Fruit fly (Drosophila melanogaster) whole organism, wandering third instar larva: ENCODE results near the gene CG44038.

Source experiments
- CG32264 ChIP-seq: fragments of 200-800 bp; sonication (Bioruptor generic); optimal IDR thresholded peaks from 2 replicates; lab custom pipeline; 2016; ENCODE audit warnings: missing biosample characterization, missing genetic modification characterization
- CG9705 ChIP-seq: fragments of 200-800 bp; sonication (Bioruptor generic); optimal IDR thresholded peaks from 2 replicates; lab custom pipeline; 2018; ENCODE audit warnings: missing biosample characterization, mild to moderate bottlenecking, missing genetic modification characterization
- CrebA ChIP-seq: fragments of 200-800 bp; sonication (Bioruptor generic); optimal IDR thresholded peaks from 2 replicates; lab custom pipeline; 2016; ENCODE audit warnings: missing biosample characterization, mild to moderate bottlenecking, missing genetic modification characterization, borderline replicate concordance
- Dfd ChIP-seq: fragments of >200 bp; optimal IDR thresholded peaks from 2 replicates; lab custom pipeline; 2017; ENCODE audit warnings: missing biosample characterization, missing genetic modification characterization
- GATAd ChIP-seq: sonication (Bioruptor generic); optimal IDR thresholded peaks from 2 replicates; lab custom pipeline; 2016; ENCODE audit warnings: missing biosample characterization, missing genetic modification characterization
- HLH106 ChIP-seq: fragments of 200-800 bp; optimal IDR thresholded peaks from 3 replicates; lab custom pipeline; 2019; ENCODE audit warnings: missing biosample characterization, mild to moderate bottlenecking, missing genetic modification characterization, moderate library complexity
- Hnf4 ChIP-seq: fragments of 200-800 bp; sonication (Bioruptor generic); optimal IDR thresholded peaks from 2 replicates; lab custom pipeline; 2016; ENCODE audit warnings: missing biosample characterization, mild to moderate bottlenecking, missing genetic modification characterization
- Hr83 ChIP-seq: fragments of 200-300 bp; sonication (Bioruptor generic); optimal IDR thresholded peaks from 2 replicates; lab custom pipeline; 2016; ENCODE audit warnings: missing biosample characterization, mild to moderate bottlenecking, missing genetic modification characterization, moderate library complexity; ENCODE audit not compliant: poor library complexity, severe bottlenecking
- Jra ChIP-seq: sonication (Bioruptor generic); optimal IDR thresholded peaks from 2 replicates; lab custom pipeline; 2016; ENCODE audit warnings: missing biosample characterization, missing genetic modification characterization
- Mio ChIP-seq: sonication (Bioruptor generic); optimal IDR thresholded peaks from 2 replicates; lab custom pipeline; 2016; ENCODE audit warnings: missing biosample characterization, missing genetic modification characterization
- Myc ChIP-seq: fragments of >200 bp; optimal IDR thresholded peaks from 2 replicates; lab custom pipeline; 2017
- N ChIP-seq: fragments of >200 bp; optimal IDR thresholded peaks from 2 replicates; lab custom pipeline; 2018; ENCODE audit warnings: missing biosample characterization, missing external identifiers, missing genetic modification characterization
- OdsH ChIP-seq: fragments of 200-800 bp; sonication (Bioruptor generic); optimal IDR thresholded peaks from 2 replicates; lab custom pipeline; 2016; ENCODE audit warnings: missing biosample characterization, mild to moderate bottlenecking, missing genetic modification characterization
- Rel ChIP-seq, 2 experiments: fragments of 200-800 bp; sonication (Bioruptor generic) in 1 of 2; optimal IDR thresholded peaks; 2 replicates in 1 of 2; 3 replicates in 1 of 2; lab custom pipeline; 2016 to 2019; ENCODE audit warnings: mild to moderate bottlenecking in 2 of 2, missing biosample characterization in 2 of 2, missing genetic modification characterization in 2 of 2, moderate library complexity in 1 of 2
- Sp1 ChIP-seq: fragments of 200-800 bp; sonication (Bioruptor generic); optimal IDR thresholded peaks from 3 replicates; lab custom pipeline; 2019; ENCODE audit warnings: missing biosample characterization, mild to moderate bottlenecking, missing genetic modification characterization, moderate library complexity
- Vsx2 ChIP-seq: fragments of 200-300, 225-300 bp; sonication (Bioruptor generic); optimal IDR thresholded peaks from 2 replicates; lab custom pipeline; 2018; ENCODE audit warnings: missing biosample characterization, missing genetic modification characterization; ENCODE audit not compliant: partially characterized antibody
- br ChIP-seq: fragments of 200-800 bp; sonication (Bioruptor generic); optimal IDR thresholded peaks from 2 replicates; lab custom pipeline; 2016; ENCODE audit warnings: missing biosample characterization, missing genetic modification characterization
- brk ChIP-seq: fragments of 200-800 bp; sonication (Bioruptor generic); optimal IDR thresholded peaks from 2 replicates; lab custom pipeline; 2016; ENCODE audit warnings: missing biosample characterization, mild to moderate bottlenecking, missing genetic modification characterization
- dl ChIP-seq, 2 experiments: fragments of 175-275, 200-275 bp in 1 of 2; fragments of 200-275 bp in 1 of 2; sonication (Bioruptor generic); optimal IDR thresholded peaks; lab custom pipeline; 2018; ENCODE audit warnings: mild to moderate bottlenecking in 2 of 2, missing biosample characterization in 2 of 2, missing genetic modification characterization in 2 of 2, moderate library complexity in 2 of 2; ENCODE audit not compliant: partially characterized antibody in 2 of 2, insufficient read depth in 1 of 2
- dmrt93B ChIP-seq: fragments of 200-800 bp; sonication (Bioruptor generic); optimal IDR thresholded peaks from 2 replicates; lab custom pipeline; 2018; ENCODE audit warnings: missing biosample characterization, mild to moderate bottlenecking, missing genetic modification characterization
- foxo ChIP-seq, 2 experiments: fragments of 200-800 bp; sonication (Bioruptor generic); optimal IDR thresholded peaks; 2 replicates in 1 of 2; 3 replicates in 1 of 2; lab custom pipeline; 2016 to 2017; ENCODE audit warnings: missing biosample characterization in 2 of 2, missing genetic modification characterization in 2 of 2
- fru ChIP-seq: fragments of 200-800 bp; sonication (Bioruptor generic); optimal IDR thresholded peaks from 3 replicates; lab custom pipeline; 2016; ENCODE audit warnings: missing biosample characterization, mild to moderate bottlenecking, missing genetic modification characterization
- h ChIP-seq: fragments of 200-800 bp; sonication (Bioruptor generic); optimal IDR thresholded peaks from 3 replicates; lab custom pipeline; 2016; ENCODE audit warnings: missing biosample characterization, mild to moderate bottlenecking, missing genetic modification characterization
- jim ChIP-seq: fragments of 175-275, 200-325 bp; sonication (Bioruptor generic); optimal IDR thresholded peaks from 2 replicates; lab custom pipeline; 2016; ENCODE audit warnings: missing biosample characterization, mild to moderate bottlenecking, missing genetic modification characterization
- pan ChIP-seq: fragments of >200 bp; optimal IDR thresholded peaks from 2 replicates; lab custom pipeline; 2017
- psq ChIP-seq: fragments of 200-800 bp; sonication (Bioruptor generic); optimal IDR thresholded peaks from 3 replicates; lab custom pipeline; 2017; ENCODE audit warnings: missing biosample characterization, mild to moderate bottlenecking, missing genetic modification characterization, moderate library complexity
- rgr ChIP-seq: fragments of 200-800 bp; sonication (Bioruptor generic); optimal IDR thresholded peaks from 3 replicates; lab custom pipeline; 2016; ENCODE audit warnings: missing biosample characterization, mild to moderate bottlenecking, missing genetic modification characterization
- sage ChIP-seq: fragments of 200-800 bp; sonication (Bioruptor generic); optimal IDR thresholded peaks from 2 replicates; lab custom pipeline; 2016; ENCODE audit warnings: missing biosample characterization, mild to moderate bottlenecking, missing genetic modification characterization
- sv ChIP-seq: fragments of 200-800 bp; sonication (Bioruptor generic); optimal IDR thresholded peaks from 3 replicates; lab custom pipeline; 2016; ENCODE audit warnings: missing biosample characterization, missing genetic modification characterization
- tai ChIP-seq: sonication (Bioruptor generic); optimal IDR thresholded peaks from 2 replicates; lab custom pipeline; 2016; ENCODE audit warnings: missing biosample characterization, missing genetic modification characterization
- usp ChIP-seq: fragments of >200 bp; optimal IDR thresholded peaks from 2 replicates; lab custom pipeline; 2017; ENCODE audit warnings: missing biosample characterization, missing genetic modification characterization
- woc ChIP-seq: sonication (Bioruptor generic); optimal IDR thresholded peaks from 2 replicates; lab custom pipeline; 2016; ENCODE audit warnings: missing biosample characterization, mild to moderate bottlenecking, missing genetic modification characterization

The CG44038 gene

DNA sequence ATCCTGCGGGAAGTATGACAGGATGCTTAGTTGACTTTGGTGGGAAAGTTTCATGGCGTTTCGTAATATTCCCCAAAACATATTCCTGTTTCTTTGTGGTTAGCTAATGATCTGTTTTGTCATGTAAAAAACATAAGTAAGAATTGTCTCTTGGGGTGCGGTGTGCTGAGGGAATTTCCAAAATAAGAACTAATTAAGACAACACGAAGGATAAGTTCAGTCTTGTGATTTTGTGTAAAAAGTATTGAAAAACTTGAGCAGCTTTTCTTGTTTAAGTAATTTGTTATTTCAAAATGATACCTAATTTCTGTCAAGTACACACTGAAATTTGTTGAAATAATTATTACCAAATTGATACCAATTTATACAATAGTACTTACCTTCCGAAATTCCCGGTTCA lies 6.9 kb upstream of the CG44038 start, which contains the start of gene CG3942:
TSS of gene CG3942 (plus strand) at position 301 of the 400 bp plus-strand sequence.
- no peak for TF ChIP-seq Rel (GFP tag; optimal IDR thresholded peaks at IDR 0.05; lab: Kevin White, UChicago)
- no peak for TF ChIP-seq Rel (tag; optimal IDR thresholded peaks at IDR 0.05; lab: Kevin White, UChicago)
- no peak for TF ChIP-seq N (GFP tag; lab: Kevin White, UChicago)
- TF ChIP-seq fru (GFP tag; lab: Kevin White, UChicago), result no peak
- no peak for TF ChIP-seq Dfd (GFP tag; lab: Kevin White, UChicago)
- no peak for TF ChIP-seq sv (GFP tag; lab: Kevin White, UChicago)
- TF ChIP-seq Mio (GFP tag; lab: Kevin White, UChicago), result no peak
- no peak for TF ChIP-seq Hnf4
- no peak for TF ChIP-seq rgr (GFP tag; lab: Kevin White, UChicago)
- no peak for TF ChIP-seq Jra (GFP tag; lab: Kevin White, UChicago)
- no peak for TF ChIP-seq Hr83 (GFP tag; lab: Kevin White, UChicago)
- TF ChIP-seq, all 38 proteins: peak for 0

DNA sequence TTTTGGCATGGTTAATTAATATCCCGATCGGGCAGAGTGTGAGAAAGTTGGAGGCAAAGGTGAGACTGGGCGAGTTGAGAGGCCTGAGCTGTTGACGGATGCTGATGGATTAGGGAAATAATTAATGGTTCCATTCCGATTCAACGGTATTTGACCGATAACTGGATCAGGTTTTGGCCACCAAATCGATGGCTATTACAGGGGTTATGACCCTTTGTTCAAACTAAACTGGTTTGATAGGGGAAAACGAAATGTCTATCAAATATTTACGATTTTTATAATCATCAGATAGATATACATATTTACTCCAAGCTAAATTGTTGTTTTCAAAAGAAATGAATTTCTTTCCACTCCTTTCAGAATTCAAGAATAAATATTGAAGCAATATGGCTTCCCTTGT lies 2.3 kb upstream of the CG44038 start, which contains the start of the genes CG44037 and svp:
TSS of gene CG44037 (plus strand) at position 301 of the 400 bp plus-strand sequence.
TSS of gene svp (plus strand) at position 301 of the 400 bp plus-strand sequence.
- TF ChIP-seq dl (GFP tag; optimal IDR thresholded peaks at IDR 0.05; lab: Kevin White, UChicago; ENCODE audit: insufficient read depth in 1 of 2, partially characterized antibody in 2 of 2), result no peak
- TF ChIP-seq h (GFP tag; lab: Kevin White, UChicago), result no peak
- TF ChIP-seq sage (GFP tag; lab: Kevin White, UChicago), result no peak
- no peak for TF ChIP-seq Hnf4
- TF ChIP-seq usp (GFP tag; lab: Kevin White, UChicago), result no peak
- no peak for TF ChIP-seq Sp1 (GFP tag; lab: Kevin White, UChicago)
- no peak for TF ChIP-seq tai (GFP tag; lab: Kevin White, UChicago)
- TF ChIP-seq brk, result no peak
- no peak for TF ChIP-seq psq (GFP tag; lab: Kevin White, UChicago)
- no peak for TF ChIP-seq br (GFP tag; lab: Kevin White, UChicago)
- no peak for TF ChIP-seq Vsx2
- TF ChIP-seq N (GFP tag; lab: Kevin White, UChicago), result no peak
- TF ChIP-seq foxo (GFP tag; optimal IDR thresholded peaks at IDR 0.05; lab: Kevin White, UChicago), result no peak
- no peak for TF ChIP-seq jim (GFP tag; lab: Kevin White, UChicago)
- TF ChIP-seq dmrt93B (GFP tag; lab: Kevin White, UChicago), result no peak
- no peak for TF ChIP-seq HLH106 (tag; lab: Kevin White, UChicago)
- TF ChIP-seq CG9705, result no peak
- no peak for TF ChIP-seq Myc (lab: Kevin White, UChicago)
- TF ChIP-seq, all 38 proteins: peak for 0

DNA sequence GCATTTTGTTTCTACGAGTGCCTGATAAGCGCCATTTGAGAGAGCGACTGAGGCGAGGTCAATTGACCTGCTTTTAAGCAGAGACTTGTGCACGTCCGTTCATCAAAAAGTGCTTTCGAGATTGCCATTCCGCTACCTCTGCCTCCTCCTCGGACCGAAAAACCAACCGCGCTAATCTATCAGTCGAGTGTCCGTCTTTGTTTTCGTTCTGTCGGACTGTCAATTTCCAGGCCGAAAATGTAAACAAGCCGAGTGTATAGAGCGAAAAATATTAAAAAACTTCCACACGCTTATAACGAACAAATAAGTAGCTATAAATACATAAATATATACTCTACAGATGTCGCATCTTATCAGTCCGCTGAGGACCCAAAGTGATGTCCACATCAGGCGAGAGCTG lies 1.8 kb upstream of the CG44038 start:
- no peak for TF ChIP-seq sv (GFP tag; lab: Kevin White, UChicago)
- TF ChIP-seq Rel (GFP tag; optimal IDR thresholded peaks at IDR 0.05; lab: Kevin White, UChicago), result no peak
- peak; percentile 54 for TF ChIP-seq Rel (tag; optimal IDR thresholded peaks at IDR 0.05; lab: Kevin White, UChicago)
- TF ChIP-seq Hr83 (GFP tag; lab: Kevin White, UChicago), result no peak
- TF ChIP-seq Hnf4, result no peak
- TF ChIP-seq sage (GFP tag; lab: Kevin White, UChicago), result no peak
- TF ChIP-seq CrebA (GFP tag; lab: Kevin White, UChicago), result no peak
- TF ChIP-seq psq (GFP tag; lab: Kevin White, UChicago), result no peak

DNA sequence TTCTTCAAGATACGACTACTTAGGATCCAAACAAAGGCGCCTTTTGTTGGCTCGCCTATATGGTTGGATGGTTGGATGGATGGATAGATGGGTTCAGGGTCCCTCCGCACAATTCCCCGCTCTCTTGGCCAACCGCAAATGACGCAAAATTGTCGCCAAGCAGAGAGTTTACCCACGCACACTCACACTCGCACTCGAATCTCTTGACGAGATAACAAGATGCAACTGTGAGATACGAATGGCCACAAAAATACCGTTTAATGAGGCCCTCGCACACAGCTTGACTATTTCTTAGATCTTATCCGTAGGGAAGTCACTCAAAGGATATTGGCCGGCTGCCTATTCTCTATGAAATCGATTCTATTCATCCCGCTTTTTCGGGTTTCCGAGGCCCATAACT lies 950 bp upstream of the CG44038 start:
- no peak for TF ChIP-seq HLH106 (tag; lab: Kevin White, UChicago)
- no peak for TF ChIP-seq foxo (GFP tag; optimal IDR thresholded peaks at IDR 0.05; lab: Kevin White, UChicago)
- no peak for TF ChIP-seq Rel (GFP tag; optimal IDR thresholded peaks at IDR 0.05; lab: Kevin White, UChicago)
- no peak for TF ChIP-seq Rel (tag; optimal IDR thresholded peaks at IDR 0.05; lab: Kevin White, UChicago)
- no peak for TF ChIP-seq CG32264 (GFP tag; lab: Kevin White, UChicago)
- no peak for TF ChIP-seq jim (GFP tag; lab: Kevin White, UChicago)
- TF ChIP-seq br (GFP tag; lab: Kevin White, UChicago), result no peak
- TF ChIP-seq pan, result no peak
- no peak for TF ChIP-seq woc
- no peak for TF ChIP-seq OdsH
- no peak for TF ChIP-seq GATAd (GFP tag; lab: Kevin White, UChicago)
